Comparison of ENCODE assay signal across 4 fruit fly cellular contexts in genomic region chr2L:19019160-19019592, dm6.
A peak's percentile ranks its signal among the peaks of the same experiment; 100 is the strongest.
TF ChIP-seq lines count a peak whose summit lies in the region.

No protein-coding gene starts in this region.

- TF ChIP-seq CTCF in whole organism, embryonic (GFP tag; optimal IDR thresholded peaks at IDR 0.05; lab: Kevin White, UChicago) = no peak

TF ChIP-seq in whole organism, adult, 20 proteins besides CTCF, POLR2A, EP300 and RAD21:
- TF ChIP-seq CG7045 (GFP tag; optimal IDR thresholded peaks at IDR 0.05; lab: Kevin White, UChicago) (no peak), toe (GFP tag; optimal IDR thresholded peaks at IDR 0.05; lab: Kevin White, UChicago) (no peak), Mnt (GFP tag; optimal IDR thresholded peaks at IDR 0.05; lab: Kevin White, UChicago) (no peak), kay (GFP tag; lab: Kevin White, UChicago; ENCODE audit: borderline replicate concordance) (no peak), cic (GFP tag; optimal IDR thresholded peaks at IDR 0.05; lab: Kevin White, UChicago) (no peak), CG5204 (GFP tag; optimal IDR thresholded peaks at IDR 0.05; lab: Kevin White, UChicago) (peak; percentile 53)

TF ChIP-seq in whole organism, embryonic, 481 proteins besides CTCF, POLR2A, EP300 and RAD21 (continues in another document):
- TF ChIP-seq CG6854 (GFP tag; optimal IDR thresholded peaks at IDR 0.05; lab: Kevin White, UChicago) (peak; percentile 29), pho (GFP tag; optimal IDR thresholded peaks at IDR 0.05; lab: Kevin White, UChicago) (peak; percentile 37), luna (GFP tag; optimal IDR thresholded peaks at IDR 0.05; lab: Kevin White, UChicago) (no peak), CG16815 (GFP tag; optimal IDR thresholded peaks at IDR 0.05; lab: Kevin White, UChicago) (peak; percentile 7), Ptx1 (GFP tag; IDR thresholded peaks at IDR 0.05; lab: Robert Waterston, UW) (peak; percentile 44; the same call in 1 of the 2 replicates), dpn (GFP tag; optimal IDR thresholded peaks at IDR 0.05; lab: Kevin White, UChicago) (peak in 1 of 2 experiments; percentile 18), CG18262 (tag; optimal IDR thresholded peaks at IDR 0.05; lab: Kevin White, UChicago) (peak; percentile 52), CG13424 (tag; optimal IDR thresholded peaks at IDR 0.05; lab: Kevin White, UChicago) (peak; percentile 43), fd96Cb (tag; optimal IDR thresholded peaks at IDR 0.05; lab: Kevin White, UChicago) (peak; percentile 15), CG11560 (tag; IDR thresholded peaks at IDR 0.05; lab: Robert Waterston, UW) (0 out of 3 replicates have a peak, but pooled peaks have one; percentile 42), sens (GFP tag; lab: Kevin White, UChicago) (peak; percentile 84), CG17612 (GFP tag; IDR thresholded peaks at IDR 0.05; lab: Robert Waterston, UW) (0 out of 2 replicates have a peak, but pooled peaks have one; percentile 6), Nf-YC (tag; optimal IDR thresholded peaks at IDR 0.05; lab: Kevin White, UChicago) (peak; percentile 14), CG10147 (GFP tag; optimal IDR thresholded peaks at IDR 0.05; lab: Kevin White, UChicago) (peak; percentile 41), CG13296 (GFP tag; optimal IDR thresholded peaks at IDR 0.05; lab: Kevin White, UChicago) (peak; percentile 11), CG5180 (GFP tag; optimal IDR thresholded peaks at IDR 0.05; lab: Kevin White, UChicago) (peak; percentile 10), CoRest (tag; optimal IDR thresholded peaks at IDR 0.05; lab: Kevin White, UChicago) (peak; percentile 61), CG34376 (GFP tag; optimal IDR thresholded peaks at IDR 0.05; lab: Kevin White, UChicago) (peak; percentile 34), bcd (GFP tag; optimal IDR thresholded peaks at IDR 0.05; lab: Kevin White, UChicago) (peak; percentile 15), CG11504 (tag; optimal IDR thresholded peaks at IDR 0.05; lab: Kevin White, UChicago) (peak; percentile 65), slbo (GFP tag; IDR thresholded peaks at IDR 0.05; lab: Robert Waterston, UW) (peak; percentile 31; the same call in 1 of the 2 replicates), Sox100B (GFP tag; optimal IDR thresholded peaks at IDR 0.05; lab: Kevin White, UChicago) (peak; percentile 62), CG30403 (GFP tag; optimal IDR thresholded peaks at IDR 0.05; lab: Kevin White, UChicago) (peak; percentile 56), Fer1 (GFP tag; optimal IDR thresholded peaks at IDR 0.05; lab: Kevin White, UChicago) (peak; percentile 24), CG18619 (GFP tag; optimal IDR thresholded peaks at IDR 0.05; lab: Kevin White, UChicago) (peak; percentile 48), ac (GFP tag; optimal IDR thresholded peaks at IDR 0.05; lab: Kevin White, UChicago) (no peak), p53 (GFP tag; optimal IDR thresholded peaks at IDR 0.05; lab: Kevin White, UChicago) (no peak)

TF ChIP-seq in whole organism, prepupa, 60 proteins besides CTCF, POLR2A, EP300 and RAD21 (continues in another document):
- TF ChIP-seq CG8119 (GFP tag; IDR thresholded peaks at IDR 0.05; lab: Robert Waterston, UW) (no peak), dac (GFP tag; optimal IDR thresholded peaks at IDR 0.05; lab: Kevin White, UChicago) (no peak), CG1621 (tag; optimal IDR thresholded peaks at IDR 0.05; lab: Kevin White, UChicago) (no peak), Sox14 (GFP tag; optimal IDR thresholded peaks at IDR 0.05; lab: Kevin White, UChicago) (no peak), cyc (GFP tag; optimal IDR thresholded peaks at IDR 0.05; lab: Kevin White, UChicago) (no peak), pdm3 (GFP tag; optimal IDR thresholded peaks at IDR 0.05; lab: Kevin White, UChicago) (no peak), fkh (GFP tag; optimal IDR thresholded peaks at IDR 0.05; lab: Kevin White, UChicago) (no peak), CG8632 (GFP tag; optimal IDR thresholded peaks at IDR 0.05; lab: Kevin White, UChicago) (no peak), CG9139 (GFP tag; optimal IDR thresholded peaks at IDR 0.05; lab: Kevin White, UChicago) (no peak), vri (GFP tag; optimal IDR thresholded peaks at IDR 0.05; lab: Kevin White, UChicago) (no peak), OdsH (GFP tag; optimal IDR thresholded peaks at IDR 0.05; lab: Kevin White, UChicago) (peak; percentile 8), lz (GFP tag; optimal IDR thresholded peaks at IDR 0.05; lab: Kevin White, UChicago) (peak; percentile 29), CG10631 (GFP tag; optimal IDR thresholded peaks at IDR 0.05; lab: Kevin White, UChicago) (peak; percentile 30), CG10669 (GFP tag; optimal IDR thresholded peaks at IDR 0.05; lab: Kevin White, UChicago) (no peak), Hr39 (GFP tag; optimal IDR thresholded peaks at IDR 0.05; lab: Kevin White, UChicago) (peak; percentile 6), CG3032 (tag; optimal IDR thresholded peaks at IDR 0.05; lab: Kevin White, UChicago) (peak; percentile 5), Hr38 (GFP tag; optimal IDR thresholded peaks at IDR 0.05; lab: Kevin White, UChicago) (no peak), CG11762 (GFP tag; optimal IDR thresholded peaks at IDR 0.05; lab: Kevin White, UChicago; ENCODE audit: insufficient read depth) (no peak), Ets96B (tag; optimal IDR thresholded peaks at IDR 0.05; lab: Kevin White, UChicago) (no peak), CG11294 (GFP tag; IDR thresholded peaks at IDR 0.05; lab: Robert Waterston, UW) (no peak), Eip93F (GFP tag; optimal IDR thresholded peaks at IDR 0.05; lab: Kevin White, UChicago) (no peak), CG6808 (GFP tag; optimal IDR thresholded peaks at IDR 0.05; lab: Kevin White, UChicago) (peak; percentile 41), spab (GFP tag; optimal IDR thresholded peaks at IDR 0.05; lab: Kevin White, UChicago) (no peak), Sox102F (GFP tag; optimal IDR thresholded peaks at IDR 0.05; lab: Kevin White, UChicago) (no peak), Sox15 (GFP tag; optimal IDR thresholded peaks at IDR 0.05; lab: Kevin White, UChicago) (no peak), CG6854 (GFP tag; optimal IDR thresholded peaks at IDR 0.05; lab: Kevin White, UChicago) (no peak), ss (GFP tag; optimal IDR thresholded peaks at IDR 0.05; lab: Kevin White, UChicago) (no peak), fd85E (GFP tag; optimal IDR thresholded peaks at IDR 0.05; lab: Kevin White, UChicago) (no peak), topi (GFP tag; optimal IDR thresholded peaks at IDR 0.05; lab: Kevin White, UChicago) (no peak), CG16779 (tag; optimal IDR thresholded peaks at IDR 0.05; lab: Kevin White, UChicago) (no peak), Gug (GFP tag; IDR thresholded peaks at IDR 0.05; lab: Robert Waterston, UW) (no peak), CG15336 (GFP tag; IDR thresholded peaks at IDR 0.05; lab: Robert Waterston, UW) (no peak)

TF ChIP-seq in whole organism, pupa, 21 proteins besides CTCF, POLR2A, EP300 and RAD21:
- TF ChIP-seq CG34367 (tag; optimal IDR thresholded peaks at IDR 0.05; lab: Kevin White, UChicago) (no peak), CG15710 (tag; optimal IDR thresholded peaks at IDR 0.05; lab: Kevin White, UChicago) (peak; percentile 38), CG8159 (tag; optimal IDR thresholded peaks at IDR 0.05; lab: Kevin White, UChicago) (peak; percentile 50), Pif1A (GFP tag; optimal IDR thresholded peaks at IDR 0.05; lab: Kevin White, UChicago) (peak; percentile 3), CG14655 (GFP tag; optimal IDR thresholded peaks at IDR 0.05; lab: Kevin White, UChicago) (peak; percentile 19)
